Fruit fly (Drosophila melanogaster) whole organism, embryonic: Measurements from ENCODE around the gene WASp.
A peak's percentile ranks its signal among the peaks of the same experiment; 100 is the strongest.

Source experiments
- Blimp-1 ChIP-seq: fragments of 200-800 bp; sonication (Bioruptor generic); optimal IDR thresholded peaks from 3 replicates; lab custom pipeline; 2018; ENCODE audit warnings: missing biosample characterization, missing genetic modification characterization, mild to moderate bottlenecking, moderate library complexity, missing genetic modification reagents
- C15 ChIP-seq: fragments of 200-800 bp; sonication (Bioruptor generic); IDR thresholded peaks from 3 replicates; pipeline ENCODE4 v1.3.6; 2022; ENCODE audit warnings: missing biosample characterization, missing genetic modification characterization
- CG10274 ChIP-seq: fragments of 200-800 bp; sonication (Bioruptor generic); optimal IDR thresholded peaks from 3 replicates; lab custom pipeline; 2017; ENCODE audit warnings: missing biosample characterization, mild to moderate bottlenecking, missing genetic modification characterization
- CG11560 ChIP-seq: fragments of 200-800 bp; sonication (Bioruptor generic); IDR thresholded peaks from 3 replicates; pipeline ENCODE4 v1.3.6; 2022; ENCODE audit warnings: missing biosample characterization, missing genetic modification characterization
- CG12659 ChIP-seq: fragments of 200-800 bp; sonication (Bioruptor generic); optimal IDR thresholded peaks from 3 replicates; lab custom pipeline; 2017; ENCODE audit warnings: mild to moderate bottlenecking, missing biosample characterization, missing genetic modification reagents, missing genetic modification characterization
- CG12769 ChIP-seq: fragments of 200-800 bp; sonication (Bioruptor generic); optimal IDR thresholded peaks from 2 replicates; lab custom pipeline; 2019; ENCODE audit warnings: missing biosample characterization, mild to moderate bottlenecking, missing genetic modification characterization, moderate library complexity
- CG14050 ChIP-seq: fragments of 200-800 bp; sonication (Bioruptor generic); IDR thresholded peaks from 3 replicates; pipeline ENCODE4 v1.3.6; 2022; ENCODE audit warnings: missing biosample characterization, missing genetic modification characterization
- CG15269 ChIP-seq: fragments of 200-800 bp; sonication (Bioruptor generic); optimal IDR thresholded peaks from 2 replicates; lab custom pipeline; 2018; ENCODE audit warnings: missing biosample characterization, mild to moderate bottlenecking, missing genetic modification characterization, moderate library complexity
- CG17359 ChIP-seq: fragments of 200-800 bp; sonication (Bioruptor generic); optimal IDR thresholded peaks from 3 replicates; lab custom pipeline; 2018; ENCODE audit warnings: missing biosample characterization, mild to moderate bottlenecking, missing genetic modification characterization, moderate library complexity
- CG17912 ChIP-seq: fragments of 200-800 bp; sonication (Bioruptor generic); optimal IDR thresholded peaks from 2 replicates; lab custom pipeline; 2018; ENCODE audit warnings: missing biosample characterization, mild to moderate bottlenecking, missing genetic modification characterization
- CG18599 ChIP-seq: fragments of 200-800 bp; sonication (Bioruptor generic); optimal IDR thresholded peaks from 3 replicates; lab custom pipeline; 2017; ENCODE audit warnings: missing biosample characterization, missing genetic modification characterization, mild to moderate bottlenecking, moderate library complexity, missing genetic modification reagents
- CG2129 ChIP-seq: fragments of 200-800 bp; sonication (Bioruptor generic); IDR thresholded peaks from 2 replicates; pipeline ENCODE4 v1.3.6; 2022; ENCODE audit warnings: missing biosample characterization, missing genetic modification characterization; ENCODE audit not compliant: partially characterized antibody
- CG2199 ChIP-seq: fragments of 200-800 bp; sonication (Bioruptor generic); IDR thresholded peaks from 3 replicates; pipeline ENCODE4 v1.3.6; 2022; ENCODE audit warnings: missing biosample characterization, missing genetic modification characterization
- CG2889 ChIP-seq: fragments of 200-800 bp; sonication (Bioruptor generic); IDR thresholded peaks from 3 replicates; pipeline ENCODE4 v1.3.6; 2022; ENCODE audit warnings: missing biosample characterization, missing genetic modification characterization
- CG3065 ChIP-seq: fragments of 200-800 bp; sonication (Bioruptor generic); optimal IDR thresholded peaks from 2 replicates; lab custom pipeline; 2016; ENCODE audit warnings: missing biosample characterization, missing genetic modification characterization
- CG4404 ChIP-seq: fragments of 200-800 bp; sonication (Bioruptor generic); IDR thresholded peaks from 2 replicates; pipeline ENCODE4 v1.3.6; 2022; ENCODE audit warnings: missing biosample characterization, missing genetic modification characterization
- CG4424 ChIP-seq: fragments of 200-800 bp; sonication (Bioruptor generic); optimal IDR thresholded peaks from 3 replicates; lab custom pipeline; 2016; ENCODE audit warnings: missing biosample characterization, missing genetic modification characterization
- CG5180 ChIP-seq: fragments of 200-800 bp; sonication (Bioruptor generic); optimal IDR thresholded peaks from 3 replicates; lab custom pipeline; 2017; ENCODE audit warnings: missing biosample characterization, missing genetic modification characterization, mild to moderate bottlenecking, moderate library complexity, missing genetic modification reagents
- CG7987 ChIP-seq: fragments of 200-800 bp; sonication (Bioruptor generic); optimal IDR thresholded peaks from 2 replicates; lab custom pipeline; 2018; ENCODE audit warnings: missing biosample characterization, mild to moderate bottlenecking, missing genetic modification characterization, moderate library complexity
- Dll ChIP-seq: fragments of 200-800 bp; sonication (Bioruptor generic); IDR thresholded peaks from 4 replicates; pipeline ENCODE4 v1.3.6; 2022; ENCODE audit warnings: missing biosample characterization, missing genetic modification characterization; ENCODE audit not compliant: partially characterized antibody
- HLH4C ChIP-seq: fragments of 200-800 bp; sonication (Bioruptor generic); IDR thresholded peaks from 3 replicates; pipeline ENCODE4 v1.3.6; 2022; ENCODE audit warnings: missing biosample characterization, missing genetic modification characterization; ENCODE audit not compliant: partially characterized antibody
- HLH54F ChIP-seq: fragments of 200-800 bp; sonication (Bioruptor generic); optimal IDR thresholded peaks from 3 replicates; lab custom pipeline; 2016; ENCODE audit warnings: missing biosample characterization, missing genetic modification characterization
- Max ChIP-seq: fragments of 200-800 bp; sonication (Bioruptor generic); optimal IDR thresholded peaks from 2 replicates; lab custom pipeline; 2016; ENCODE audit warnings: missing biosample characterization, mild to moderate bottlenecking, missing genetic modification characterization
- NC2α ChIP-seq: fragments of 200-800 bp; sonication (Bioruptor generic); optimal IDR thresholded peaks from 2 replicates; lab custom pipeline; 2016; ENCODE audit warnings: missing biosample characterization, missing genetic modification characterization
- NC2β ChIP-seq: fragments of 200-800 bp; sonication (Bioruptor generic); optimal IDR thresholded peaks from 2 replicates; lab custom pipeline; 2016; ENCODE audit warnings: missing biosample characterization, missing genetic modification characterization
- Neu2 ChIP-seq: fragments of 200-800 bp; sonication (Bioruptor generic); optimal IDR thresholded peaks from 3 replicates; lab custom pipeline; 2016; ENCODE audit warnings: missing biosample characterization, missing genetic modification characterization, borderline replicate concordance
- Nf-YA ChIP-seq: fragments of 200-800 bp; sonication (Bioruptor generic); IDR thresholded peaks from 2 replicates; pipeline ENCODE4 v1.3.6; 2022; ENCODE audit warnings: missing biosample characterization, missing genetic modification characterization
- Nf-YC ChIP-seq: fragments of 200-800 bp; optimal IDR thresholded peaks from 3 replicates; lab custom pipeline; 2019; ENCODE audit warnings: missing biosample characterization, mild to moderate bottlenecking, missing genetic modification characterization, moderate library complexity
- Rx ChIP-seq: fragments of 200-800 bp; sonication (Bioruptor generic); IDR thresholded peaks from 2 replicates; pipeline ENCODE4 v1.3.6; 2022; ENCODE audit warnings: missing biosample characterization, missing genetic modification characterization
- amos ChIP-seq: fragments of 200-800 bp; sonication (Bioruptor generic); IDR thresholded peaks from 2 replicates; pipeline ENCODE4 v1.3.6; 2022; ENCODE audit warnings: missing biosample characterization, missing genetic modification characterization; ENCODE audit not compliant: partially characterized antibody
- bigmax ChIP-seq: fragments of 200-800 bp; sonication (Bioruptor generic); optimal IDR thresholded peaks from 2 replicates; lab custom pipeline; 2018; ENCODE audit warnings: missing biosample characterization, mild to moderate bottlenecking, missing genetic modification characterization
- chn ChIP-seq: fragments of 200-800 bp; sonication (Bioruptor generic); optimal IDR thresholded peaks from 2 replicates; lab custom pipeline; 2016; ENCODE audit warnings: missing biosample characterization, missing genetic modification characterization
- fd64A ChIP-seq: fragments of 200-800 bp; sonication (Bioruptor generic); optimal IDR thresholded peaks from 3 replicates; lab custom pipeline; 2018; ENCODE audit warnings: missing biosample characterization, mild to moderate bottlenecking, missing genetic modification characterization
- ftz-f1 ChIP-seq: fragments of 200-800 bp; sonication (Bioruptor generic); optimal IDR thresholded peaks from 2 replicates; lab custom pipeline; 2016; ENCODE audit warnings: missing biosample characterization, missing genetic modification characterization
- gce ChIP-seq: fragments of 200-800 bp; sonication (Bioruptor generic); IDR thresholded peaks from 3 replicates; pipeline ENCODE4 v1.3.6; 2022; ENCODE audit warnings: missing biosample characterization, missing genetic modification characterization
- gsb ChIP-seq: fragments of 200-800 bp; sonication (Bioruptor generic); IDR thresholded peaks from 2 replicates; pipeline ENCODE4 v1.3.6; 2022; ENCODE audit warnings: missing biosample characterization, missing genetic modification characterization
- gt ChIP-seq: fragments of 200-800 bp; sonication (Bioruptor generic); IDR thresholded peaks from 2 replicates; pipeline ENCODE4 v1.3.6; 2022; ENCODE audit warnings: missing biosample characterization, missing genetic modification characterization
- inv ChIP-seq: fragments of 200-800 bp; sonication (Bioruptor generic); IDR thresholded peaks from 2 replicates; pipeline ENCODE4 v1.3.6; 2022; ENCODE audit warnings: missing biosample characterization, missing genetic modification characterization; ENCODE audit not compliant: partially characterized antibody
- kay ChIP-seq: fragments of 200-800 bp; sonication (Bioruptor generic); optimal IDR thresholded peaks from 2 replicates; lab custom pipeline; 2016; ENCODE audit warnings: missing biosample characterization, missing genetic modification characterization
- nerfin-2 ChIP-seq: fragments of 200-800 bp; sonication (Bioruptor generic); IDR thresholded peaks from 2 replicates; pipeline ENCODE4 v1.3.6; 2022; ENCODE audit warnings: missing biosample characterization, missing genetic modification characterization; ENCODE audit not compliant: partially characterized antibody
- onecut ChIP-seq: fragments of 200-800 bp; sonication (Bioruptor generic); IDR thresholded peaks from 2 replicates; pipeline ENCODE4 v1.3.6; 2022; ENCODE audit warnings: missing biosample characterization, missing genetic modification characterization
- pfk ChIP-seq: fragments of 200-800 bp; sonication (Bioruptor generic); optimal IDR thresholded peaks from 2 replicates; lab custom pipeline; 2018; ENCODE audit warnings: missing biosample characterization, mild to moderate bottlenecking, missing genetic modification characterization, moderate library complexity
- rib ChIP-seq: fragments of 200-800 bp; sonication (Bioruptor generic); IDR thresholded peaks from 2 replicates; pipeline ENCODE4 v1.3.6; 2022; ENCODE audit warnings: missing biosample characterization, missing genetic modification characterization
- schlank ChIP-seq: fragments of 200-800 bp; sonication (Bioruptor generic); optimal IDR thresholded peaks from 2 replicates; lab custom pipeline; 2018; ENCODE audit warnings: missing biosample characterization, mild to moderate bottlenecking, missing genetic modification characterization
- shn ChIP-seq: fragments of 200-800 bp; sonication (Bioruptor generic); optimal IDR thresholded peaks from 3 replicates; lab custom pipeline; 2016; ENCODE audit warnings: missing biosample characterization, missing genetic modification characterization
- sqz ChIP-seq: fragments of 200-800 bp; sonication (Bioruptor generic); optimal IDR thresholded peaks from 3 replicates; lab custom pipeline; 2018; ENCODE audit warnings: missing biosample characterization, mild to moderate bottlenecking, missing genetic modification characterization
- vfl ChIP-seq: fragments of 200-800 bp; sonication (Bioruptor generic); optimal IDR thresholded peaks from 2 replicates; lab custom pipeline; 2016; ENCODE audit warnings: missing biosample characterization, missing genetic modification characterization
- zen ChIP-seq: fragments of 200-800 bp; sonication (Bioruptor generic); optimal IDR thresholded peaks from 3 replicates; lab custom pipeline; 2018; ENCODE audit warnings: missing biosample characterization, mild to moderate bottlenecking, missing genetic modification characterization, moderate library complexity

The WASp gene

DNA sequence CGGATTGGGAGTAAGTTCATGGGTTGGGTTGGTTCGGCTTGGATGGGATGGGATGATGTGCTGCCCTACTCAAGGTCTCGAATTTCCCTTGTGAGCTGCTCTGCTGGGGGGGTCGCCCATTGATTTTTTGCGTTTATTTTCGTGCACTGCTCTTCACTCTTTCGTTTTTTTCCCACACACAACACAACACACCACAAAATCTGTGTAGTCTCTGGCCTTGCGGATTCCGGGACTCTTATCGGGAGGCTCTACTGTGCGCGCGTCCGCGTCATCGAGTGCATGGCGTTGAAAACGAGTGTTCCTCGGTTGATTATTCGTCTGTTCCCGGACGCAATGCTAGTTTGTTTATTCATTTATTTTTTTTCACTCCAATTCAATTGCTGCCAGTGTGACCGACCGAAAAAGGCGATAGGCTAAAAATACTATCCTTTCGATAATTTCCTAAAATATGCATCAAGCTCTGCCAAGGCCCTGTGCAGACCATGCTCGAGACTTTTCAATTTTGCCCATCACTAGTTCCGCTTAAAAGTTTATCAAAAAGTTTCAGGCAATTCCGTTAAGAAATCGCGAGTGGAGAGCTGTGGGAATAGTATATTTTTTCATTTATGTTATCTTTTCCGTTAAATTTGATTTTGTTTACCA lies at the start of gene WASp (continued):
- TF ChIP-seq Blimp-1 (GFP tag; lab: Kevin White, UChicago) (peak; percentile 45), CG10274 (GFP tag; lab: Kevin White, UChicago) (peak; percentile 15), shn (peak; percentile 78), CG14050 (GFP tag; lab: Robert Waterston, UW) (peak; percentile 50; the same call in 2 of the 3 replicates), Neu2 (GFP tag; lab: Kevin White, UChicago) (no peak), CG12659 (peak; percentile 94), Nf-YC (tag; lab: Kevin White, UChicago) (no peak), chn (peak; percentile 75), inv (peak; percentile 41; the same call in 1 of the 2 replicates), CG17359 (tag; lab: Kevin White, UChicago) (no peak), CG4424 (GFP tag; lab: Kevin White, UChicago) (peak; percentile 65), Rx (GFP tag; lab: Robert Waterston, UW) (peak; percentile 75), CG17912 (GFP tag; lab: Kevin White, UChicago) (peak; percentile 78), fd64A (GFP tag; lab: Kevin White, UChicago) (no peak), CG5180 (GFP tag; lab: Kevin White, UChicago) (no peak), nerfin-2 (GFP tag; lab: Robert Waterston, UW) (no peak), onecut (GFP tag; lab: Robert Waterston, UW) (peak; percentile 78), Max (peak; percentile 61), CG18599 (peak; percentile 53), vfl (GFP tag; lab: Kevin White, UChicago) (peak; percentile 62), HLH4C (GFP tag; lab: Robert Waterston, UW) (no peak), bigmax (GFP tag; lab: Kevin White, UChicago) (no peak), amos (GFP tag; lab: Robert Waterston, UW) (peak; percentile 68), schlank (tag; lab: Kevin White, UChicago) (peak; percentile 75), ftz-f1 (GFP tag; lab: Kevin White, UChicago) (peak; percentile 32), CG2889 (no peak), kay (GFP tag; lab: Kevin White, UChicago) (no peak), pfk (GFP tag; lab: Kevin White, UChicago) (peak; percentile 14), rib (GFP tag; lab: Robert Waterston, UW) (0 out of 2 replicates have a peak, but pooled peaks have one; percentile 24), CG2199 (GFP tag; lab: Robert Waterston, UW) (0 out of 3 replicates have a peak, but pooled peaks have one; percentile 53), HLH54F (GFP tag; lab: Kevin White, UChicago) (peak; percentile 69), Nf-YA (GFP tag; lab: Robert Waterston, UW) (peak; percentile 46; the same call in 1 of the 2 replicates), gt (no peak), CG7987 (GFP tag; lab: Kevin White, UChicago) (peak; percentile 86), CG12769 (tag; lab: Kevin White, UChicago) (no peak), Dll (GFP tag; lab: Robert Waterston, UW) (peak; percentile 52; the same call in 1 of the 4 replicates), CG3065 (GFP tag; lab: Kevin White, UChicago) (peak; percentile 63), NC2α (GFP tag; lab: Kevin White, UChicago) (peak; percentile 37), sqz (no peak), zen (tag; lab: Kevin White, UChicago) (peak; percentile 49), gce (GFP tag; lab: Robert Waterston, UW) (0 out of 3 replicates have a peak, but pooled peaks have one; percentile 52), CG11560 (tag; lab: Robert Waterston, UW) (no peak; the same call in 2 of the 3 replicates), CG15269 (no peak), CG2129 (GFP tag; lab: Robert Waterston, UW) (no peak), CG4404 (GFP tag; lab: Robert Waterston, UW) (no peak), C15 (GFP tag; lab: Robert Waterston, UW) (0 out of 3 replicates have a peak, but pooled peaks have one; percentile 24), NC2β (GFP tag; lab: Kevin White, UChicago) (peak; percentile 90), gsb (GFP tag; lab: Robert Waterston, UW) (peak; percentile 45; the same call in 1 of the 2 replicates)
